Worm (Caenorhabditis elegans) whole organism, L2 larva: ENCODE results near the gene H20J04.7.

Source experiments
- C34F6.9 ChIP-seq: fragments of 150-350 bp; optimal IDR thresholded peaks from 2 replicates; lab custom pipeline; 2014; ENCODE audit warnings: missing biosample characterization, missing genetic modification characterization
- R02D3.7 ChIP-seq: fragments of 150-350 bp; optimal IDR thresholded peaks from 2 replicates; lab custom pipeline; 2014; ENCODE audit warnings: missing biosample characterization, missing genetic modification characterization
- alr-1 ChIP-seq: fragments of 150-350 bp; optimal IDR thresholded peaks from 2 replicates; lab custom pipeline; 2014; ENCODE audit warnings: missing biosample characterization, missing genetic modification characterization
- aly-2 ChIP-seq: fragments of 150-350 bp; optimal IDR thresholded peaks from 2 replicates; lab custom pipeline; 2014; ENCODE audit warnings: missing biosample characterization, missing genetic modification characterization
- lin-11 ChIP-seq: fragments of 150-350 bp; sonication (generic microtip); optimal IDR thresholded peaks from 2 replicates; lab custom pipeline; 2014; ENCODE audit warnings: missing biosample characterization, missing genetic modification characterization, inconsistent platforms, mixed read lengths
- nhr-12 ChIP-seq: fragments of 150-350 bp; optimal IDR thresholded peaks from 2 replicates; lab custom pipeline; 2014; ENCODE audit warnings: missing biosample characterization, missing genetic modification characterization
- nhr-237 ChIP-seq: fragments of 150-350 bp; optimal IDR thresholded peaks from 2 replicates; lab custom pipeline; 2014; ENCODE audit warnings: missing biosample characterization, missing genetic modification characterization
- peb-1 ChIP-seq: fragments of 150-350 bp; optimal IDR thresholded peaks from 2 replicates; lab custom pipeline; 2014; ENCODE audit warnings: missing biosample characterization, missing genetic modification characterization
- unc-39 ChIP-seq: fragments of 150-350 bp; optimal IDR thresholded peaks from 2 replicates; lab custom pipeline; 2014; ENCODE audit warnings: missing biosample characterization, missing genetic modification characterization
- unc-62 ChIP-seq: fragments of 150-350 bp; optimal IDR thresholded peaks from 2 replicates; lab custom pipeline; 2014; ENCODE audit warnings: missing biosample characterization, missing genetic modification reagents, missing genetic modification characterization
- zag-1 ChIP-seq: fragments of 150-350 bp; optimal IDR thresholded peaks from 2 replicates; lab custom pipeline; 2014; ENCODE audit warnings: missing biosample characterization, missing genetic modification characterization
- ztf-11 ChIP-seq: sonication (generic microtip); optimal IDR thresholded peaks from 2 replicates; lab custom pipeline; 2017; ENCODE audit warnings: missing biosample characterization, missing genetic modification characterization
- ztf-4 ChIP-seq: fragments of 150-350 bp; optimal IDR thresholded peaks from 2 replicates; lab custom pipeline; 2014; ENCODE audit warnings: missing biosample characterization, missing genetic modification characterization

DNA sequence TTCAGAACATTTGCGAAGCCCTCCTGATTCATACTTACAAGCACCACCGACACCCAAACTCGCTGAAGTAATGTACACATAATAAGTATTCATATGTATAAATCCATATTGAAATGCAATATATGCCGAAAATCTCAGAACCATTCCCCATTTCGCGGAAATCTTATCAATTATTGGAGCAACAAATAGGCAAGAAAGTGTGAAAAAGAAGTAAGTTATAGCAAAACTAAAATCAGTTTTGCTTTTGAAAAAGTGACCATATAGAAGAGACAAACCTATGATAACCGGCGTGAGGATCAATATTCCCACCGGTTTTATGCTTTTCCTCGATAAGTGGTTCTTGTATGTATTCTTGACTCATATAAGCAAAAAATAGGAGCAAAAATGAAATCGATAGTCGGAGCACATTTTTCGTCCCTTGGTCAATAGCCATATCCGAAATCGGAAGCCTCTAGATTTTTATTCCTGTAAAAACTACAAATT is 35.5 kb downstream of the H20J04.7 start, which contains the start of gene Y52E8A.6:
- TF ChIP-seq lin-11 (no peak), aly-2 (tag; lab: Kevin White, UChicago) (no peak), nhr-237 (tag; lab: Kevin White, UChicago) (no peak), C34F6.9 (no peak), ztf-11 (no peak), unc-62 (GFP tag; lab: Kevin White, UChicago) (no peak), nhr-12 (no peak), peb-1 (tag; lab: Kevin White, UChicago) (no peak), unc-39 (tag; lab: Kevin White, UChicago) (no peak), ztf-4 (tag; lab: Kevin White, UChicago) (no peak), zag-1 (tag; lab: Kevin White, UChicago) (no peak), alr-1 (no peak), R02D3.7 (tag; lab: Kevin White, UChicago) (no peak)
